Worm (Caenorhabditis elegans) whole organism, L4/young adult: ENCODE measurements around the gene F29G6.1.

Source experiments
- W03F9.2 ChIP-seq: fragments of 150-350 bp; optimal IDR thresholded peaks from 2 replicates; lab custom pipeline; 2014; ENCODE audit warnings: missing biosample characterization, missing genetic modification characterization
- him-1 ChIP-seq: sonication (generic microtip); optimal IDR thresholded peaks from 2 replicates; lab custom pipeline; 2016; ENCODE audit warnings: missing genotype, missing genetic modification reagents, missing genetic modification characterization, missing compliant biosample characterization

DNA sequence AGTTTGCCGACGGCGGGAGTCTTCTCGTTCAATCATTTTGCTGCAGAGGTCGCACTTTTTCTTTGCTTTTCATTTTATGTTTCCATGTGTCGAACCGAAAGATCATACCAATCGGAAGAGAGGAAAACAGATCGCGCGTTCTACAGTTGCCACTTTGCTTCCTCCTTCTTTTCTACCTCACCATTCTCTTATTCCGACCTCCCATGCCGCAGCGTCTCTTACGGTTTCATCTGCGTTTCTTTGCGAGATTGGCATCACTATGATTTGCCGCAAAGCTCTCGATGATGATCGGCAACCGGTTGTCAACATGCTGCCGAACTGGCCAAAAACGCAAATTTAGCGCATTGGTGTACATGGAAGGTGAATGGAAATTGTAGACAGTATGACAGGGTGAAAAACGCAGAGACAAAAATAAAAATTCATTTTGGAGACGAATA is 27.9 kb upstream of the F29G6.1 start:
- TF ChIP-seq W03F9.2 (tag; lab: Kevin White, UChicago) (no peak), him-1 (tag; lab: Kevin White, UChicago) (no peak)
